Worm (Caenorhabditis elegans) whole organism, L3 larva: ENCODE data around the gene fbxa-115.

Source experiments
- R02D3.7 ChIP-seq: fragments of 150-350 bp; optimal IDR thresholded peaks from 2 replicates; lab custom pipeline; 2014; ENCODE audit warnings: missing biosample characterization, missing genetic modification characterization
- ZK546.5 ChIP-seq: sonication (generic microtip); optimal IDR thresholded peaks from 2 replicates; lab custom pipeline; 2017; ENCODE audit warnings: missing biosample characterization, missing genetic modification characterization
- aly-2 ChIP-seq: fragments of 150-350 bp; optimal IDR thresholded peaks from 2 replicates; lab custom pipeline; 2014; ENCODE audit warnings: missing biosample characterization, missing genetic modification characterization
- ama-1 ChIP-seq: fragments of 150-350 bp; optimal IDR thresholded peaks from 2 replicates; lab custom pipeline; 2018
- ceh-28 ChIP-seq: fragments of 150-350 bp; optimal IDR thresholded peaks from 2 replicates; lab custom pipeline; 2014; ENCODE audit warnings: missing biosample characterization, missing genetic modification reagents, missing genetic modification characterization
- ceh-82 ChIP-seq: fragments of 150-350 bp; optimal IDR thresholded peaks from 2 replicates; lab custom pipeline; 2014; ENCODE audit warnings: missing biosample characterization, missing genetic modification characterization
- ceh-9 ChIP-seq: sonication (generic microtip); optimal IDR thresholded peaks from 2 replicates; lab custom pipeline; 2018; ENCODE audit warnings: missing biosample characterization, missing genetic modification characterization
- daf-12 ChIP-seq: fragments of 150-350 bp; optimal IDR thresholded peaks from 2 replicates; lab custom pipeline; 2014; ENCODE audit warnings: missing biosample characterization, missing genetic modification reagents, missing genetic modification characterization
- egl-27 ChIP-seq: sonication (generic microtip); optimal IDR thresholded peaks from 4 replicates; lab custom pipeline; 2017; ENCODE audit warnings: missing biosample characterization, missing genetic modification reagents, missing genetic modification characterization
- egl-5 ChIP-seq: fragments of 150-350 bp; optimal IDR thresholded peaks from 2 replicates; lab custom pipeline; 2017; ENCODE audit warnings: missing biosample characterization, missing genetic modification reagents, missing genetic modification characterization, inconsistent platforms
- elt-1 ChIP-seq: fragments of 150-350 bp; optimal IDR thresholded peaks from 2 replicates; lab custom pipeline; 2014; ENCODE audit warnings: missing biosample characterization, missing genetic modification characterization
- elt-3 ChIP-seq, 3 experiments: fragments of 150-350 bp in 1 of 3; sonication (generic microtip) in 2 of 3; optimal IDR thresholded peaks; 2 replicates in 2 of 3; 4 replicates in 1 of 3; lab custom pipeline; 2014 to 2017; ENCODE audit warnings: missing biosample characterization in 3 of 3, missing genetic modification characterization in 3 of 3
- eor-1 ChIP-seq, 2 experiments: fragments of 150-350 bp; optimal IDR thresholded peaks; 2 replicates each; lab custom pipeline; 2014 to 2018; ENCODE audit warnings: missing biosample characterization in 2 of 2, missing genetic modification characterization in 2 of 2
- hmg-11 ChIP-seq: sonication (generic microtip); optimal IDR thresholded peaks from 2 replicates; lab custom pipeline; 2016; ENCODE audit warnings: missing genetic modification characterization, missing compliant biosample characterization
- lin-15B ChIP-seq: fragments of 150-350 bp; optimal IDR thresholded peaks from 2 replicates; lab custom pipeline; 2014; ENCODE audit warnings: missing biosample characterization, missing genetic modification characterization
- lin-39 ChIP-seq: fragments of 150-350 bp; optimal IDR thresholded peaks from 2 replicates; lab custom pipeline; 2018; ENCODE audit warnings: missing biosample characterization, missing genetic modification reagents, missing genetic modification characterization
- lsy-12 ChIP-seq: sonication (generic microtip); optimal IDR thresholded peaks from 2 replicates; lab custom pipeline; 2016; ENCODE audit warnings: mild to moderate bottlenecking, missing genetic modification characterization, missing compliant biosample characterization
- mdl-1 ChIP-seq: fragments of 150-350 bp; optimal IDR thresholded peaks from 2 replicates; lab custom pipeline; 2014; ENCODE audit warnings: missing biosample characterization, missing genetic modification characterization
- nfya-1 ChIP-seq: sonication (generic microtip); optimal IDR thresholded peaks from 2 replicates; lab custom pipeline; 2017; ENCODE audit warnings: missing genetic modification characterization, mild to moderate bottlenecking, missing compliant biosample characterization, antibody characterized with exemption, moderate library complexity; ENCODE audit not compliant: insufficient read depth
- nhr-12 ChIP-seq: fragments of 150-350 bp; optimal IDR thresholded peaks from 2 replicates; lab custom pipeline; 2014; ENCODE audit warnings: missing biosample characterization, missing genetic modification characterization
- nhr-237 ChIP-seq: fragments of 150-350 bp; optimal IDR thresholded peaks from 2 replicates; lab custom pipeline; 2014; ENCODE audit warnings: missing biosample characterization, missing genetic modification characterization
- nhr-43 ChIP-seq: sonication (generic microtip); optimal IDR thresholded peaks from 2 replicates; lab custom pipeline; 2016; ENCODE audit warnings: mild to moderate bottlenecking, missing genetic modification characterization, missing compliant biosample characterization; ENCODE audit not compliant: poor library complexity, severe bottlenecking
- nhr-67 ChIP-seq: fragments of 150-350 bp; optimal IDR thresholded peaks from 2 replicates; lab custom pipeline; 2014; ENCODE audit warnings: missing biosample characterization, missing genetic modification characterization
- nhr-76 ChIP-seq: fragments of 150-350 bp; sonication (generic microtip); optimal IDR thresholded peaks from 5 replicates; lab custom pipeline; 2014; ENCODE audit warnings: missing biosample characterization, missing genetic modification characterization
- nhr-77 ChIP-seq: fragments of 150-350 bp; optimal IDR thresholded peaks from 2 replicates; lab custom pipeline; 2014; ENCODE audit warnings: missing biosample characterization, missing genetic modification characterization
- pha-4 ChIP-seq: fragments of 150-350 bp; optimal IDR thresholded peaks from 2 replicates; lab custom pipeline; 2014; ENCODE audit warnings: missing biosample characterization, missing genetic modification reagents, missing genetic modification characterization
- sea-2 ChIP-seq: fragments of 150-350 bp; sonication (generic microtip); optimal IDR thresholded peaks from 4 replicates; lab custom pipeline; 2014; ENCODE audit warnings: missing biosample characterization, missing genetic modification reagents, missing genetic modification characterization
- skn-1 ChIP-seq: fragments of 150-350 bp; optimal IDR thresholded peaks from 2 replicates; lab custom pipeline; 2014; ENCODE audit warnings: missing biosample characterization, missing genetic modification characterization
- tbx-2 ChIP-seq: sonication (generic microtip); optimal IDR thresholded peaks from 2 replicates; lab custom pipeline; 2016; ENCODE audit warnings: mild to moderate bottlenecking, missing genetic modification characterization, missing compliant biosample characterization
- unc-39 ChIP-seq: sonication (generic microtip); optimal IDR thresholded peaks from 4 replicates; lab custom pipeline; 2017; ENCODE audit warnings: missing biosample characterization, missing genetic modification characterization
- unc-62 ChIP-seq: fragments of 150-350 bp; sonication (generic microtip); optimal IDR thresholded peaks from 4 replicates; lab custom pipeline; 2014; ENCODE audit warnings: missing biosample characterization, missing genetic modification reagents, missing genetic modification characterization
- zag-1 ChIP-seq: fragments of 150-350 bp; optimal IDR thresholded peaks from 2 replicates; lab custom pipeline; 2014; ENCODE audit warnings: missing biosample characterization, missing genetic modification characterization
- ztf-4 ChIP-seq: fragments of 150-350 bp; optimal IDR thresholded peaks from 2 replicates; lab custom pipeline; 2014; ENCODE audit warnings: missing biosample characterization, missing genetic modification characterization

The fbxa-115 gene

DNA sequence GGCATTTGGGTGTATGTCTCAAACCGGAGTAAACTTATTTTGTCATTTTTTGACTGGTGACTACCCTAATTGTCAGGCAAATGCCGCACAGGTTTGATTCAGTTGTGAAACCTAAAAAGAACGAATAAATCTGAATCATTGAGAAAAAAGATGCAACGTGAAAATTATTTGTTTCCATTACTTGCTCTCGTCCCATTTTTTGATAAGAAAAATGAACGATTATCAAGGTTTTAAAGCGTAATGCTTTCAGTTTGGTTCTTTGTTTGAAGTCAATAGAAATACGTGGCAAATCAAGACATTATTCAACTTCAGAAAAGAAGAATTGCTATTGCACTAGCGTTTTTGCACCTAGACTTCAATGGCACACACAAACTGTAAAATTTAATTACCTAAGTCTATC lies 20.6 kb upstream of the fbxa-115 start, which contains the start of gene Y113G7B.12:
Gene Y113G7B.12 (minus strand): TSS at position 101 of the 400 bp plus-strand sequence.
- TF ChIP-seq ZK546.5 (no peak), egl-5 (tag; lab: Kevin White, UChicago) (no peak), unc-39 (tag; lab: Kevin White, UChicago) (no peak)

DNA sequence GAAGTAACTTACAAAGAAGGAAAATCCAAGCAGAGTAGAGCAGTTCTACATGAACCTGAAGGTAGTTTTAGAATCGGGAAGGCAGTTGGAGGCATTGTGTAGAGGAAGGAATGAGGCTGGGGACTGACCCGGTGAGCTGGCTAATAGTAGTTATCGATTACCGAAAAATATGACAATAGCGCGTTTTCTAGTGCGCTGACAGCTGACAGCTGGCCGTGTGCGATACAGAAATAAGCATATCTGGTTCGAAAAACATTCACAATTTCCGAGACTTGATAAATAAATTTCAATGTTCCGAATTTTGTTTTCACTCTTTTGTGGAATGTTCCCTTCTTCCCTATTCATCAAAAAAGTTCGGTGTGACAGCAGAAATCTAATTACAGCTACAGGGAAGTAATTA lies 14.1 kb upstream of the fbxa-115 start, which contains the start of the genes fbxb-59 and srbc-34:
Gene fbxb-59 (minus strand): TSS at position 101 of the 400 bp plus-strand sequence.
Gene srbc-34 (plus strand): TSS at position 233 of the 400 bp plus-strand sequence.
- TF ChIP-seq unc-62 (GFP tag; lab: Kevin White, UChicago) (no peak), nhr-237 (tag; lab: Kevin White, UChicago) (no peak), egl-27 (tag; lab: Kevin White, UChicago) (no peak), daf-12 (no peak), R02D3.7 (no peak), lsy-12 (no peak), skn-1 (tag; lab: Kevin White, UChicago) (no peak)

DNA sequence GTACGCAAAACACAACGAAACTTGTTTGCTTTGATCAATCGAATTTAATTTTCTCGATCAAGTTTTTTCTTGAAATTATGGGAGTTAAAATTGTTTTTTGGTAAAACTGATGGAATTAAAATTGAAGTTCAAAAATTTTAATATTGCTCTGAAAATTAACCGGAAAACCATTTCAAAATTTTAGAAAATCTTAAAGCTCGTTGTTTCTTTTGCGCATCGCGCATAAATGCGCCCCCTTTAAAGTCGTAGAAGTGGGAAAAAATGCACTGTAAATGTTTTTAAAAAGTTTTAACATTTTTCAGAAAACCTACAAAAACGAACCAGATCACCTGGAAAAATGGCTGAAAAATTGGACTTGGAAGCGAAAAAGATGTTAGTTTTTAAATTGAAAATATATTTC lies 11.1 kb upstream of the fbxa-115 start, which contains the start of gene fbxa-113:
Gene fbxa-113 (plus strand): TSS at position 301 of the 400 bp plus-strand sequence.
- TF ChIP-seq daf-12 = no peak
- TF ChIP-seq nhr-43 (tag; lab: Kevin White, UChicago) = no peak
- no peak for TF ChIP-seq skn-1 (tag; lab: Kevin White, UChicago)
- TF ChIP-seq ztf-4 (tag; lab: Kevin White, UChicago) = no peak
- TF ChIP-seq mdl-1 (tag; lab: Kevin White, UChicago) = no peak
- no peak for TF ChIP-seq ama-1
- TF ChIP-seq lin-15B (tag; lab: Kevin White, UChicago) = no peak
- no peak for TF ChIP-seq pha-4 (tag; lab: Kevin White, UChicago)
- no peak for TF ChIP-seq sea-2 (GFP tag; lab: Kevin White, UChicago)
- no peak for TF ChIP-seq elt-1 (tag; lab: Kevin White, UChicago)
- no peak for TF ChIP-seq tbx-2 (tag; lab: Kevin White, UChicago)
- no peak for TF ChIP-seq aly-2 (tag; lab: Kevin White, UChicago)
- no peak for TF ChIP-seq R02D3.7
- no peak for TF ChIP-seq ceh-9
- TF ChIP-seq ceh-82 (tag; lab: Kevin White, UChicago) = no peak

DNA sequence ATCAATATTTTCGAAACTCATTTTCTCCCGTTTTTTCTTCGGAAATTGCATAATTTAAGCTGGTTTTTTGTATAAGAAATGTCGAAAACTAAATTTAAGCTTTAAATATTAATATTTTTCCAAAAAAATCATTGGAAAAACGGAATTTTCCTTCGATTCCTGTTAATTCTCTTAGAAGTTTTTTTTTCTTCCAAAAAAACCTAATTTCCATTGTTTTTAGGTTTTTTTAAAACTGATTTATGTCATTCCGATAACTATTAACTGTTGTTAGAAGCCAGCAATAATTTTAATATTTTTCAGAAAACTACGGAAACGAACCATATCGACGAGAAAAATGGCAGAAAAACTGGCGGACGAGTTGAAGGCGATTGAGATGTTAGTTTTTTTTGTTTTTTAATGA lies 9.4 kb upstream of the fbxa-115 start, which contains the start of gene fbxa-114:
Gene fbxa-114 (plus strand): TSS at position 301 of the 400 bp plus-strand sequence.
- TF ChIP-seq hmg-11 (tag; lab: Kevin White, UChicago) = no peak
- no peak for TF ChIP-seq nhr-237 (tag; lab: Kevin White, UChicago)
- no peak for TF ChIP-seq egl-5 (tag; lab: Kevin White, UChicago)
- no peak for TF ChIP-seq ceh-28 (tag; lab: Kevin White, UChicago)
- no peak for TF ChIP-seq lin-39 (tag; lab: Kevin White, UChicago)
- TF ChIP-seq zag-1 (tag; lab: Kevin White, UChicago) = no peak
- TF ChIP-seq nhr-76 (tag; lab: Kevin White, UChicago) = no peak
- TF ChIP-seq tbx-2 (tag; lab: Kevin White, UChicago) = no peak
- no peak for TF ChIP-seq lin-15B (tag; lab: Kevin White, UChicago)
- TF ChIP-seq elt-3 (tag; optimal IDR thresholded peaks at IDR 0.05; lab: Kevin White, UChicago) = no peak
- TF ChIP-seq egl-27 (tag; lab: Kevin White, UChicago) = no peak
- TF ChIP-seq ZK546.5 = no peak
- no peak for TF ChIP-seq nhr-67 (tag; lab: Kevin White, UChicago)
- TF ChIP-seq nfya-1 (tag; lab: Kevin White, UChicago) = no peak

DNA sequence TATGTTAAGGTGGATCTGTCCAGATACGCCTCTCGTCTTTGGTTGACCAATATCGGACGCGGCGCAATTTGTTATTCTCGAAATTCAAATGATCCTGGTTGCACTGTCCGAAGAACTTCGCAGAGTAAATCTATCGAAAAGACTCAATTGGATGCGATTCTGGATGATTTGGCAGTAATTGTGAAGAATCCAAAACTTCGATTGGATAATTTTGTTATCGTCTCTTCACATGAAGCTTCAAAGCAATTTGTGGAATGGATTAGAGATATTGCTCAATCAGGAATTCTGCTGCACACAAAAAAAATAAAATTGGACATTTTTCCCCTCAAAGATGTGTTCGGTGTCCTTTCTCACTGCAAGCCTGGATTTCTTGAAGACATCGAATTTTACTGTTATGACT lies 7.7 kb upstream of the fbxa-115 start:
- TF ChIP-seq nhr-12 (tag; lab: Kevin White, UChicago) (no peak), lin-39 (tag; lab: Kevin White, UChicago) (no peak), elt-1 (tag; lab: Kevin White, UChicago) (no peak), eor-1 (tag; optimal IDR thresholded peaks at IDR 0.05; lab: Kevin White, UChicago) (no peak), nhr-77 (tag; lab: Kevin White, UChicago) (no peak), daf-12 (no peak)
